Fruit fly (Drosophila melanogaster): ENCODE data around the gene CG2698.

DNA sequence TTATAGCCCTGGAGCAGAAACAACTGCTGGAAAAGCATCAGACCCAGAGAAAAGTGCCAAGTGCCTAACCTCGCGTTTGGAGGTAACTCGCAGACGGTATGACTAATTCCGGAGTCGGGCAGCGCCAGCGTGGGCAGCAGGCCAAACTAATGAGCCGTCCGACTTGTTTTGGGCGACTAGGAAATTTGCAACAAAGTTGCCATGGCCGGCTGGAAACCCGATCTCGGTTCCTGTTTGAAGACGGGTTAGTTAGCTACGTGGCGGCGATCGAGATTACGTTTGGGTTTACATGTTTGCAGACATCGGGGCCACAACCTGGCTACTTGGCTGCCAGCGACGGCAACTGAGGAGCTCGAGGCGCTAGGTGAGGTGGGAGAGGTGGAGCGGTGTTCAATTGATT is 44.4 kb upstream of the CG2698 start:
- TF ChIP-seq CG33017 (tag; optimal IDR thresholded peaks at IDR 0.05) (no peak), tj (GFP tag; optimal IDR thresholded peaks at IDR 0.05) (no peak), kay (GFP tag; ENCODE audit: borderline replicate concordance) (no peak), CG1620 (GFP tag; optimal IDR thresholded peaks at IDR 0.05) (no peak), Hr96 (GFP tag; optimal IDR thresholded peaks at IDR 0.05) (no peak), cic (GFP tag; optimal IDR thresholded peaks at IDR 0.05) (no peak), CG5204 (GFP tag; optimal IDR thresholded peaks at IDR 0.05) (no peak), CG7045 (GFP tag; optimal IDR thresholded peaks at IDR 0.05) (no peak), cnc (optimal IDR thresholded peaks at IDR 0.05) (no peak), CG7101 (tag; optimal IDR thresholded peaks at IDR 0.05) (no peak), toe (GFP tag; optimal IDR thresholded peaks at IDR 0.05) (no peak), Mnt (GFP tag; optimal IDR thresholded peaks at IDR 0.05) (no peak)

Measured in whole organism, adult.